Fruit fly (Drosophila melanogaster) whole organism, embryonic: ENCODE results near the gene Tsf1.

Experiments used
- Ada2b ChIP-seq: fragments of 200-800 bp; sonication (Bioruptor generic); IDR thresholded peaks from 2 replicates; pipeline ENCODE4 v1.3.6; 2022; ENCODE audit warnings: missing biosample characterization, missing genetic modification characterization
- CG12219 ChIP-seq: fragments of 200-800 bp; sonication (Bioruptor generic); optimal IDR thresholded peaks from 3 replicates; lab custom pipeline; 2018; ENCODE audit warnings: missing biosample characterization, mild to moderate bottlenecking, missing genetic modification characterization
- CG14050 ChIP-seq: fragments of 200-800 bp; sonication (Bioruptor generic); IDR thresholded peaks from 3 replicates; pipeline ENCODE4 v1.3.6; 2022; ENCODE audit warnings: missing biosample characterization, missing genetic modification characterization
- CG14860 ChIP-seq: fragments of 200-800 bp; sonication (Bioruptor generic); IDR thresholded peaks from 3 replicates; pipeline ENCODE4 v1.3.6; 2022; ENCODE audit warnings: missing biosample characterization, missing genetic modification characterization; ENCODE audit not compliant: partially characterized antibody
- CG15479 ChIP-seq: fragments of 200-800 bp; sonication (Bioruptor generic); optimal IDR thresholded peaks from 3 replicates; lab custom pipeline; 2019; ENCODE audit warnings: missing biosample characterization, mild to moderate bottlenecking, missing genetic modification characterization, moderate library complexity
- CG15601 ChIP-seq: fragments of 200-800 bp; sonication (Bioruptor generic); optimal IDR thresholded peaks from 3 replicates; lab custom pipeline; 2019; ENCODE audit warnings: missing biosample characterization, mild to moderate bottlenecking, missing genetic modification characterization, moderate library complexity
- CG16779 ChIP-seq: fragments of 200-800 bp; sonication (Bioruptor generic); IDR thresholded peaks from 2 replicates; pipeline ENCODE4 v1.3.6; 2022; ENCODE audit warnings: missing biosample characterization, missing genetic modification characterization
- CG17359 ChIP-seq: fragments of 200-800 bp; sonication (Bioruptor generic); optimal IDR thresholded peaks from 3 replicates; lab custom pipeline; 2018; ENCODE audit warnings: missing biosample characterization, mild to moderate bottlenecking, missing genetic modification characterization, moderate library complexity
- CG17361 ChIP-seq: fragments of 200-800 bp; sonication (Bioruptor generic); IDR thresholded peaks from 3 replicates; pipeline ENCODE4 v1.3.6; 2022; ENCODE audit warnings: missing biosample characterization, missing genetic modification characterization
- CG17385 ChIP-seq: fragments of 200-800 bp; sonication (Bioruptor generic); optimal IDR thresholded peaks from 3 replicates; lab custom pipeline; 2018; ENCODE audit warnings: missing biosample characterization, mild to moderate bottlenecking, missing genetic modification characterization
- CG1792 ChIP-seq: fragments of 200-800 bp; sonication (Bioruptor generic); optimal IDR thresholded peaks from 2 replicates; lab custom pipeline; 2016; ENCODE audit warnings: missing biosample characterization, missing genetic modification characterization
- CG2199 ChIP-seq: fragments of 200-800 bp; sonication (Bioruptor generic); IDR thresholded peaks from 3 replicates; pipeline ENCODE4 v1.3.6; 2022; ENCODE audit warnings: missing biosample characterization, missing genetic modification characterization
- CG32772 ChIP-seq: fragments of 200-800 bp; sonication (Bioruptor generic); IDR thresholded peaks from 2 replicates; pipeline ENCODE4 v1.3.6; 2022; ENCODE audit warnings: missing biosample characterization, missing genetic modification characterization
- CG34376 ChIP-seq: fragments of 200-800 bp; sonication (Bioruptor generic); optimal IDR thresholded peaks from 2 replicates; lab custom pipeline; 2018; ENCODE audit warnings: missing biosample characterization, mild to moderate bottlenecking, missing genetic modification characterization
- CG6272 ChIP-seq: fragments of 200-800 bp; sonication (Bioruptor generic); IDR thresholded peaks from 2 replicates; pipeline ENCODE4 v1.3.6; 2022; ENCODE audit warnings: missing biosample characterization, missing genetic modification characterization
- CG6689 ChIP-seq: fragments of 200-800 bp; sonication (Bioruptor generic); IDR thresholded peaks from 2 replicates; pipeline ENCODE4 v1.3.6; 2022; ENCODE audit warnings: missing biosample characterization, missing genetic modification characterization
- CG7357 ChIP-seq: fragments of 200-800 bp; sonication (Bioruptor generic); IDR thresholded peaks from 3 replicates; pipeline ENCODE4 v1.3.6; 2022; ENCODE audit warnings: missing biosample characterization, missing genetic modification characterization
- CG8290 ChIP-seq, 3 experiments: fragments of 200-800 bp; sonication (Bioruptor generic); optimal IDR thresholded peaks; 2 replicates each; lab custom pipeline; 2016 to 2019; ENCODE audit warnings: missing biosample characterization in 3 of 3, missing genetic modification characterization in 3 of 3, mild to moderate bottlenecking in 2 of 3, moderate library complexity in 1 of 3
- CG9215 ChIP-seq: fragments of 200-800 bp; sonication (Bioruptor generic); IDR thresholded peaks from 2 replicates; pipeline ENCODE4 v1.3.6; 2022; ENCODE audit warnings: missing biosample characterization, missing genetic modification characterization
- Doc3 ChIP-seq: fragments of 200-800 bp; sonication (Bioruptor generic); IDR thresholded peaks from 3 replicates; pipeline ENCODE4 v1.3.6; 2022; ENCODE audit warnings: missing biosample characterization, missing genetic modification characterization; ENCODE audit not compliant: partially characterized antibody
- Dref ChIP-seq: fragments of 200-800 bp; sonication (Bioruptor generic); IDR thresholded peaks from 2 replicates; pipeline ENCODE4 v1.3.6; 2022; ENCODE audit warnings: missing biosample characterization, missing genetic modification characterization
- Gug ChIP-seq: fragments of 200-800 bp; sonication (Bioruptor generic); IDR thresholded peaks from 4 replicates; pipeline ENCODE4 v1.3.6; 2022; ENCODE audit warnings: missing biosample characterization, missing genetic modification characterization
- Hmx ChIP-seq: fragments of 200-800 bp; sonication (Bioruptor generic); optimal IDR thresholded peaks from 2 replicates; lab custom pipeline; 2016; ENCODE audit warnings: missing biosample characterization, missing genetic modification characterization
- Hr51 ChIP-seq, 2 experiments: fragments of 200-800 bp; sonication (Bioruptor generic); optimal IDR thresholded peaks; 2 replicates in 1 of 2; 3 replicates in 1 of 2; lab custom pipeline; 2016 to 2018; ENCODE audit warnings: missing biosample characterization in 2 of 2, missing genetic modification characterization in 2 of 2, mild to moderate bottlenecking in 1 of 2, moderate library complexity in 1 of 2
- Lim3 ChIP-seq: fragments of 200-800 bp; sonication (Bioruptor generic); IDR thresholded peaks from 2 replicates; pipeline ENCODE4 v1.3.6; 2022; ENCODE audit warnings: missing biosample characterization, missing genetic modification characterization
- MBD-R2 ChIP-seq: fragments of 200-800 bp; sonication (Bioruptor generic); IDR thresholded peaks from 2 replicates; pipeline ENCODE4 v1.3.6; 2022; ENCODE audit warnings: missing biosample characterization, missing genetic modification characterization
- Med ChIP-seq: fragments of 200-800 bp; sonication (Bioruptor generic); peaks from one replicate; lab custom pipeline; 2016; ENCODE audit warnings: missing biosample characterization, missing genetic modification characterization, mild to moderate bottlenecking, inconsistent platforms, moderate library complexity
- Scr ChIP-seq: fragments of 200-800 bp; sonication (Bioruptor generic); IDR thresholded peaks from 2 replicates; pipeline ENCODE4 v1.3.6; 2022; ENCODE audit warnings: missing biosample characterization, missing genetic modification characterization; ENCODE audit not compliant: partially characterized antibody
- Spps ChIP-seq: fragments of 200-800 bp; sonication (Bioruptor generic); optimal IDR thresholded peaks from 2 replicates; lab custom pipeline; 2018; ENCODE audit warnings: missing biosample characterization, mild to moderate bottlenecking, missing genetic modification characterization
- Xbp1 ChIP-seq: fragments of 200-800 bp; sonication (Bioruptor generic); optimal IDR thresholded peaks from 3 replicates; lab custom pipeline; 2016; ENCODE audit warnings: missing biosample characterization, mild to moderate bottlenecking, missing genetic modification characterization
- cas ChIP-seq: fragments of 200-800 bp; sonication (Bioruptor generic); IDR thresholded peaks from 2 replicates; pipeline ENCODE4 v1.3.6; 2022; ENCODE audit warnings: missing biosample characterization, missing genetic modification characterization
- cg ChIP-seq: fragments of 200-800 bp; sonication (Bioruptor generic); optimal IDR thresholded peaks from 3 replicates; lab custom pipeline; 2019; ENCODE audit warnings: missing biosample characterization, mild to moderate bottlenecking, missing genetic modification characterization, moderate library complexity
- disco-r ChIP-seq: fragments of 200-800 bp; sonication (Bioruptor generic); optimal IDR thresholded peaks from 2 replicates; lab custom pipeline; 2016; ENCODE audit warnings: missing biosample characterization, missing genetic modification characterization
- dm ChIP-seq: fragments of 200-800 bp; sonication (Bioruptor generic); optimal IDR thresholded peaks from 3 replicates; lab custom pipeline; 2016; ENCODE audit warnings: missing biosample characterization, missing genetic modification characterization
- dmrt99B ChIP-seq: fragments of 200-800 bp; sonication (Bioruptor generic); optimal IDR thresholded peaks from 2 replicates; lab custom pipeline; 2018; ENCODE audit warnings: missing biosample characterization, mild to moderate bottlenecking, missing genetic modification characterization, moderate library complexity
- hb ChIP-seq: fragments of 200-800 bp; sonication (Bioruptor generic); IDR thresholded peaks from 3 replicates; pipeline ENCODE4 v1.3.6; 2022; ENCODE audit warnings: missing biosample characterization, missing genetic modification characterization; ENCODE audit not compliant: partially characterized antibody
- kni ChIP-seq: fragments of 200-800 bp; sonication (Bioruptor generic); optimal IDR thresholded peaks from 3 replicates; lab custom pipeline; 2017; ENCODE audit warnings: mild to moderate bottlenecking, missing biosample characterization, missing genetic modification reagents, missing genetic modification characterization
- lmd ChIP-seq: fragments of 200-800 bp; sonication (Bioruptor generic); IDR thresholded peaks from 2 replicates; pipeline ENCODE4 v1.3.6; 2022; ENCODE audit warnings: missing biosample characterization, missing genetic modification characterization
- luna ChIP-seq: fragments of 200-800 bp; sonication (Bioruptor generic); optimal IDR thresholded peaks from 2 replicates; lab custom pipeline; 2016; ENCODE audit warnings: missing biosample characterization, missing genetic modification characterization
- nerfin-2 ChIP-seq: fragments of 200-800 bp; sonication (Bioruptor generic); IDR thresholded peaks from 2 replicates; pipeline ENCODE4 v1.3.6; 2022; ENCODE audit warnings: missing biosample characterization, missing genetic modification characterization; ENCODE audit not compliant: partially characterized antibody
- p53 ChIP-seq: fragments of 200-800 bp; sonication (Bioruptor generic); optimal IDR thresholded peaks from 2 replicates; lab custom pipeline; 2016; ENCODE audit warnings: missing biosample characterization, missing genetic modification characterization
- psq ChIP-seq: fragments of 200-800 bp; sonication (Bioruptor generic); optimal IDR thresholded peaks from 2 replicates; lab custom pipeline; 2017; ENCODE audit warnings: missing biosample characterization, missing genetic modification characterization
- row ChIP-seq: fragments of 200-800 bp; sonication (Bioruptor generic); IDR thresholded peaks from 3 replicates; pipeline ENCODE4 v1.3.6; 2022; ENCODE audit warnings: missing biosample characterization, missing genetic modification characterization
- salm ChIP-seq: fragments of 200-800 bp; sonication (Bioruptor generic); optimal IDR thresholded peaks from 2 replicates; lab custom pipeline; 2018; ENCODE audit warnings: missing biosample characterization, mild to moderate bottlenecking, missing genetic modification characterization
- schlank ChIP-seq: fragments of 200-800 bp; sonication (Bioruptor generic); optimal IDR thresholded peaks from 2 replicates; lab custom pipeline; 2018; ENCODE audit warnings: missing biosample characterization, mild to moderate bottlenecking, missing genetic modification characterization
- sd ChIP-seq: fragments of 200-800 bp; sonication (Bioruptor generic); optimal IDR thresholded peaks from 3 replicates; lab custom pipeline; 2018; ENCODE audit warnings: missing biosample characterization, mild to moderate bottlenecking, missing genetic modification characterization, moderate library complexity
- unc-4 ChIP-seq: fragments of 200-800 bp; sonication (Bioruptor generic); IDR thresholded peaks from 2 replicates; pipeline ENCODE4 v1.3.6; 2022; ENCODE audit warnings: missing biosample characterization, missing genetic modification characterization; ENCODE audit not compliant: partially characterized antibody
- wdn ChIP-seq: fragments of 200-800 bp; sonication (Bioruptor generic); IDR thresholded peaks from 2 replicates; pipeline ENCODE4 v1.3.6; 2022; ENCODE audit warnings: missing biosample characterization, missing genetic modification characterization
- z ChIP-seq: fragments of 200-800 bp; sonication (Bioruptor generic); IDR thresholded peaks from 3 replicates; pipeline ENCODE4 v1.3.6; 2022; ENCODE audit warnings: missing biosample characterization, missing genetic modification characterization

Gene Tsf1

DNA sequence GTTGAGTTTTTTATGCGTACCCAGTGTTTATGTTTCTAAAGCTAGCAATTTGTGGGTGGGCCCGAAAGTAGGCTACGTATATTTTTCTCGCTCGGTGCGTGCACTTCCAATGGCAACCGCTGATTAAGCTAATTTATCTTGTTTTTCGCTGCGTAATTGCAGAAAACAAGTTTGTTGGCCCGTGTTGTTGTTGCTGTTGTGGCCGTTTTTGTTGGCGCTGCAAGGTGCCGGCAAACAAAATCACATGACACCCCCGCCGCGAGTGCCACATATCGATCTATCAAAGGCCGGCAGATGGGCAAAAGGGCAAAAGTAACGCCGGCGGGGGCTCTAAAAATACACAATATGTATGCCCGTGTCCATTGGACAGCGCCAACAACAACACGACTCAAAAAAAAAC, 22.6 kb downstream of the Tsf1 start (continued):
- peak; percentile 53 for TF ChIP-seq Med (GFP tag; lab: Kevin White, UChicago)
- TF ChIP-seq CG14050 (GFP tag; lab: Robert Waterston, UW): no peak

DNA sequence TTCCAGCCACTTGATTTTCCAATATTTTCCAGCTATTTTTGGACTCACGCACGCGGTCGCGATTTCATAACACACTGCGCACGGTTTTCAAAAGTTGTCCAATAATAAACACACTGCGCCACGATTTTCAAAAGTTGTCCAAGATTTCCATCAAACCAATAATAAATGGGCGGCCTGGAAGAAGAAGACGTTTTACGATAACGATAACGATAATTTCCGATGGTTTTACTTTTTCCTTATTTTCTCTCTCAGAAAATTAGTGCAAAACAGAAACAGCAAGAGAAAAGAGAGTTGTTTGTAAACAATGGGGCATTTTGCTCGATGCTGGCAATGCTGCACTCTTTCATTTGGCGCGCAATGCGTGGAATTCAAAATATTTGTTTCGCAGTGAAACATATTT, 23.1 kb downstream of the Tsf1 start, which contains the start of gene Nt5b:
Gene Nt5b, minus strand, starts transcription at position 207 of the 400 bp plus-strand sequence.
- TF ChIP-seq CG16779 (no peak), disco-r (GFP tag; lab: Kevin White, UChicago) (no peak), Spps (no peak), CG7357 (GFP tag; lab: Robert Waterston, UW) (no peak), Gug (GFP tag; lab: Robert Waterston, UW) (no peak), CG15601 (tag; lab: Kevin White, UChicago) (no peak), CG1792 (GFP tag; lab: Kevin White, UChicago) (no peak), cas (no peak), CG2199 (GFP tag; lab: Robert Waterston, UW) (no peak), luna (GFP tag; lab: Kevin White, UChicago) (no peak), nerfin-2 (no peak), sd (tag; lab: Kevin White, UChicago) (no peak), CG17385 (peak; percentile 88), Scr (GFP tag; lab: Robert Waterston, UW) (peak; percentile 36; the same call in 1 of the 2 replicates), CG15479 (GFP tag; lab: Kevin White, UChicago) (no peak), z (no peak), CG6272 (no peak), dmrt99B (no peak), CG17361 (GFP tag; lab: Robert Waterston, UW) (no peak), Doc3 (0 out of 3 replicates have a peak, but pooled peaks have one; percentile 38), CG34376 (GFP tag; lab: Kevin White, UChicago) (no peak), p53 (GFP tag; lab: Kevin White, UChicago) (no peak), MBD-R2 (GFP tag; lab: Robert Waterston, UW) (no peak), CG14860 (no peak), CG9215 (GFP tag; lab: Robert Waterston, UW) (peak; percentile 86), Lim3 (GFP tag; lab: Robert Waterston, UW) (no peak), Hr51 (GFP tag; optimal IDR thresholded peaks at IDR 0.05; lab: Kevin White, UChicago) (no peak), kni (GFP tag; lab: Kevin White, UChicago) (no peak), lmd (GFP tag; lab: Robert Waterston, UW) (no peak), wdn (no peak), psq (GFP tag; lab: Kevin White, UChicago) (peak; percentile 45), unc-4 (GFP tag; lab: Robert Waterston, UW) (0 out of 2 replicates have a peak, but pooled peaks have one; percentile 23), CG17359 (no peak), CG8290 (GFP tag; optimal IDR thresholded peaks at IDR 0.05; lab: Kevin White, UChicago) (peak; percentile 28), CG8290 (tag; optimal IDR thresholded peaks at IDR 0.05; lab: Kevin White, UChicago) (peak in 1 of 2 experiments; percentile 4), CG32772 (no peak), salm (no peak), dm (GFP tag; lab: Kevin White, UChicago) (no peak), CG6689 (no peak), schlank (tag; lab: Kevin White, UChicago) (no peak), cg (GFP tag; lab: Kevin White, UChicago) (no peak), hb (GFP tag; lab: Robert Waterston, UW) (no peak), Xbp1 (GFP tag; lab: Kevin White, UChicago) (no peak), Hmx (GFP tag; lab: Kevin White, UChicago) (no peak), row (GFP tag; lab: Robert Waterston, UW) (no peak), Ada2b (GFP tag; lab: Robert Waterston, UW) (no peak), CG12219 (no peak), Dref (GFP tag; lab: Robert Waterston, UW) (peak; percentile 60)
